Worm (Caenorhabditis elegans): ENCODE measurements around the gene F46B3.15.

DNA sequence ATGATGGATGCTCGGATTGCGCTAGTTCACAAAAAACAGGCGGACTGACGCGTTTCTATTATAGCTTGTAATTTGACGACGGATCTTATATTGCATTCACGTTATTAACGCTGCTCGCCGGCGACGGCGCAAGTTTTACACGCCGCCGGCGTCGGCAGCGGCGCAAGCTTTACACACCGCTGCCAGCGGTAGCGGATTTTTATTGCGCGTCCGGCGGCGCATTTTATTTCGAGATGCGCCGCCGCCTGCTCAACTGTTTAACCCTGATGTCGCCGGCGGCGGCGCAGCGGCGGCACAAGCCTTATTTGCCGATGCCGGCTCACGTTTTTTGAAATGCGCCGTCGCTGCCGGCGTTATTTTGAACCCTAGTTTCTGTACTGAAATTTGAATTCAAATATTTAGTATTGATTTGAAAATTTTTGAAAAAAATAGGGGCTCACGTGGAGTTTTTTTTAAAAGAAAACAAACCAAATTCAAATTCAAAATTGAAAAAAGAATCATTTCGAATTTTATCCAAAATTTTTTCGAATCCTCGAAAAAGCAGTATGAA lies 28.8 kb downstream of the F46B3.15 start, which contains the start of gene ttr-57:
- TF ChIP-seq tbx-2 (tag; optimal IDR thresholded peaks at IDR 0.05): no peak
- TF ChIP-seq fkh-6 (tag; optimal IDR thresholded peaks at IDR 0.05): no peak
- TF ChIP-seq nfya-1 (tag; optimal IDR thresholded peaks at IDR 0.05): no peak
- TF ChIP-seq ceh-34 (tag; optimal IDR thresholded peaks at IDR 0.05): no peak
- no peak for TF ChIP-seq madf-2 (tag; optimal IDR thresholded peaks at IDR 0.05)
- no peak for TF ChIP-seq ceh-14 (tag; optimal IDR thresholded peaks at IDR 0.05)
- TF ChIP-seq elt-2 (tag; optimal IDR thresholded peaks at IDR 0.05): no peak
- TF ChIP-seq hlh-15 (tag; optimal IDR thresholded peaks at IDR 0.05): no peak
- TF ChIP-seq lim-6 (tag; optimal IDR thresholded peaks at IDR 0.05): no peak
- TF ChIP-seq nhr-11 (tag; optimal IDR thresholded peaks at IDR 0.05): no peak
- TF ChIP-seq fax-1 (tag; optimal IDR thresholded peaks at IDR 0.05): no peak
- no peak for TF ChIP-seq dmd-4 (tag; optimal IDR thresholded peaks at IDR 0.05; ENCODE audit: borderline replicate concordance)
- TF ChIP-seq pha-4 (tag; optimal IDR thresholded peaks at IDR 0.05): no peak

Measured in whole organism, late embryonic.